Worm (Caenorhabditis elegans) whole organism, young adult: ENCODE data around the gene col-158.

Source experiments
- B0035.1 ChIP-seq: sonication (generic microtip); optimal IDR thresholded peaks from 2 replicates; lab custom pipeline; 2016; ENCODE audit warnings: missing genetic modification characterization, mild to moderate bottlenecking, missing compliant biosample characterization, missing genotype, missing genetic modification reagents
- B0336.3 ChIP-seq: fragments of 200-800 bp; sonication (Bioruptor generic); IDR thresholded peaks from 2 replicates; pipeline ENCODE4 v1.3.6; 2022; ENCODE audit warnings: missing genetic modification characterization, missing compliant biosample characterization
- C06A6.2 ChIP-seq: fragments of 200-800 bp; sonication (Bioruptor generic); conservative IDR thresholded peaks from 2 replicates; pipeline ENCODE4 v1.3.6; 2022; ENCODE audit warnings: missing genetic modification characterization, missing compliant biosample characterization
- F10E7.11 ChIP-seq: sonication (generic microtip); optimal IDR thresholded peaks from 2 replicates; lab custom pipeline; 2017; ENCODE audit warnings: mild to moderate bottlenecking, missing genetic modification characterization, moderate library complexity, missing compliant biosample characterization
- F55B11.4 ChIP-seq: sonication (generic microtip); optimal IDR thresholded peaks from 2 replicates; lab custom pipeline; 2016; ENCODE audit warnings: missing compliant biosample characterization, missing genetic modification characterization, borderline replicate concordance; ENCODE audit not compliant: insufficient read depth
- F57C9.4 ChIP-seq: sonication (generic microtip); optimal IDR thresholded peaks from 2 replicates; lab custom pipeline; 2017; ENCODE audit warnings: mild to moderate bottlenecking, missing genetic modification characterization, missing compliant biosample characterization
- K11D2.4 ChIP-seq: fragments of 200-800 bp; sonication (Bioruptor generic); IDR thresholded peaks from 2 replicates; pipeline ENCODE4 v1.3.6; 2022; ENCODE audit warnings: missing genetic modification reagents, missing genetic modification characterization, missing compliant biosample characterization
- akir-1 ChIP-seq: fragments of 200-800 bp; sonication (Bioruptor generic); optimal IDR thresholded peaks from 2 replicates; lab custom pipeline; 2018; ENCODE audit warnings: mild to moderate bottlenecking, missing genetic modification characterization, moderate library complexity, missing compliant biosample characterization
- attf-6 ChIP-seq: fragments of 200-800 bp; sonication (Bioruptor generic); IDR thresholded peaks from 2 replicates; pipeline ENCODE4 v1.3.6; 2022; ENCODE audit warnings: missing genetic modification reagents, missing genetic modification characterization, missing compliant biosample characterization
- bed-1 ChIP-seq: fragments of 200-800 bp; sonication (Bioruptor generic); IDR thresholded peaks from 2 replicates; pipeline ENCODE4 v1.3.6; 2022; ENCODE audit warnings: missing genetic modification reagents, missing genetic modification characterization, missing compliant biosample characterization
- cebp-1 ChIP-seq, 2 experiments: fragments of 200-800 bp in 1 of 2; sonication (Bioruptor generic) in 1 of 2; sonication (generic microtip) in 1 of 2; IDR thresholded peaks in 1 of 2; optimal IDR thresholded peaks in 1 of 2; 2 replicates each; pipeline versions ENCODE4 v1.3.6 to Lab custom; 2017 to 2022; ENCODE audit warnings: missing compliant biosample characterization in 2 of 2, missing genetic modification characterization in 2 of 2, mild to moderate bottlenecking in 1 of 2, missing genetic modification reagents in 1 of 2, moderate library complexity in 1 of 2
- ceh-27 ChIP-seq: fragments of 200-800 bp; sonication (Bioruptor generic); optimal IDR thresholded peaks from 2 replicates; lab custom pipeline; 2018; ENCODE audit warnings: mild to moderate bottlenecking, missing genetic modification characterization, moderate library complexity, missing compliant biosample characterization
- ets-4 ChIP-seq: fragments of 200-800 bp; sonication (Bioruptor generic); optimal IDR thresholded peaks from 2 replicates; lab custom pipeline; 2018; ENCODE audit warnings: mild to moderate bottlenecking, missing genetic modification characterization, missing compliant biosample characterization
- hrde-1 ChIP-seq: sonication (generic microtip); optimal IDR thresholded peaks from 2 replicates; lab custom pipeline; 2016; ENCODE audit warnings: missing genetic modification characterization, mild to moderate bottlenecking, missing compliant biosample characterization, moderate library complexity, missing genotype, missing genetic modification reagents, borderline replicate concordance
- let-526 ChIP-seq: fragments of 200-800 bp; sonication (Bioruptor generic); IDR thresholded peaks from 2 replicates; pipeline ENCODE4 v1.3.6; 2022; ENCODE audit warnings: missing genetic modification reagents, missing genetic modification characterization, missing compliant biosample characterization
- let-607 ChIP-seq, 2 experiments: fragments of 200-800 bp in 1 of 2; sonication (Bioruptor generic) in 1 of 2; sonication (generic microtip) in 1 of 2; optimal IDR thresholded peaks; 2 replicates each; lab custom pipeline; 2016 to 2018; ENCODE audit warnings: mild to moderate bottlenecking in 2 of 2, missing compliant biosample characterization in 2 of 2, missing genetic modification characterization in 2 of 2, moderate library complexity in 2 of 2, missing genotype in 1 of 2
- lin-26 ChIP-seq: fragments of 200-800 bp; sonication (Bioruptor generic); IDR thresholded peaks from 2 replicates; pipeline ENCODE4 v1.3.6; 2022; ENCODE audit warnings: missing genetic modification reagents, missing genetic modification characterization, missing compliant biosample characterization
- lin-54 ChIP-seq: fragments of 200-800 bp; sonication (Bioruptor generic); optimal IDR thresholded peaks from 2 replicates; lab custom pipeline; 2018; ENCODE audit warnings: mild to moderate bottlenecking, missing genetic modification characterization, missing compliant biosample characterization
- lir-1 ChIP-seq: fragments of 200-800 bp; sonication (Bioruptor generic); conservative IDR thresholded peaks from 2 replicates; pipeline ENCODE4 v1.3.6; 2022; ENCODE audit warnings: missing genetic modification reagents, missing genetic modification characterization, missing compliant biosample characterization
- madf-3 ChIP-seq: fragments of 200-800 bp; sonication (Bioruptor generic); IDR thresholded peaks from 2 replicates; pipeline ENCODE4 v1.3.6; 2022; ENCODE audit warnings: missing genetic modification reagents, missing genetic modification characterization, missing compliant biosample characterization
- mcd-1 ChIP-seq: fragments of 200-800 bp; sonication (Bioruptor generic); IDR thresholded peaks from 2 replicates; pipeline ENCODE4 v1.3.6; 2022; ENCODE audit warnings: missing genetic modification reagents, missing genetic modification characterization, missing compliant biosample characterization
- nhr-120 ChIP-seq: fragments of 200-800 bp; sonication (Bioruptor generic); IDR thresholded peaks from 2 replicates; pipeline ENCODE4 v1.3.6; 2022; ENCODE audit warnings: missing genetic modification characterization, missing compliant biosample characterization
- nhr-179 ChIP-seq: sonication (generic microtip); optimal IDR thresholded peaks from 2 replicates; lab custom pipeline; 2016; ENCODE audit warnings: mild to moderate bottlenecking, missing genetic modification characterization, missing compliant biosample characterization
- nhr-80 ChIP-seq: sonication (generic microtip); optimal IDR thresholded peaks from 2 replicates; lab custom pipeline; 2016; ENCODE audit warnings: missing genetic modification characterization, missing compliant biosample characterization
- rpc-1 ChIP-seq, 2 experiments: fragments of 150-350 bp in 1 of 2; sonication (generic microtip) in 1 of 2; optimal IDR thresholded peaks; 2 replicates each; lab custom pipeline; 2014 to 2018; ENCODE audit warnings: missing biosample characterization in 1 of 2, missing genetic modification characterization in 1 of 2, missing genetic modification reagents in 1 of 2, missing genotype in 1 of 2
- snpc-4 ChIP-seq, 5 experiments: fragments of 150-350 bp in 1 of 5; sonication (generic microtip) in 4 of 5; optimal IDR thresholded peaks; 2 replicates each; lab custom pipeline; 2014 to 2018; ENCODE audit warnings: missing genetic modification characterization in 5 of 5, missing biosample characterization in 3 of 5, antibody characterized with exemption in 2 of 5, mild to moderate bottlenecking in 2 of 5, missing compliant biosample characterization in 2 of 5, missing genotype in 2 of 5, moderate library complexity in 2 of 5, missing genetic modification reagents in 1 of 5
- somi-1 ChIP-seq: fragments of 200-800 bp; sonication (Bioruptor generic); optimal IDR thresholded peaks from 2 replicates; lab custom pipeline; 2018; ENCODE audit warnings: mild to moderate bottlenecking, missing genetic modification characterization, missing compliant biosample characterization
- tbp1 ChIP-seq: fragments of 200-800 bp; sonication (Bioruptor generic); optimal IDR thresholded peaks from 2 replicates; lab custom pipeline; 2018; ENCODE audit warnings: mild to moderate bottlenecking, missing genetic modification characterization, missing compliant biosample characterization
- tlf-1 ChIP-seq: fragments of 200-800 bp; sonication (Bioruptor generic); optimal IDR thresholded peaks from 2 replicates; lab custom pipeline; 2018; ENCODE audit warnings: mild to moderate bottlenecking, missing genetic modification characterization, missing compliant biosample characterization
- unc-130 ChIP-seq: sonication (generic microtip); optimal IDR thresholded peaks from 2 replicates; lab custom pipeline; 2016; ENCODE audit warnings: missing genetic modification reagents, missing genetic modification characterization, missing compliant biosample characterization
- ztf-18 ChIP-seq: sonication (generic microtip); optimal IDR thresholded peaks from 2 replicates; lab custom pipeline; 2016; ENCODE audit warnings: missing genotype, mild to moderate bottlenecking, missing genetic modification characterization, missing compliant biosample characterization
- ztf-22 ChIP-seq: fragments of 200-800 bp; sonication (Bioruptor generic); optimal IDR thresholded peaks from 2 replicates; lab custom pipeline; 2018; ENCODE audit warnings: mild to moderate bottlenecking, missing genetic modification characterization, moderate library complexity, missing compliant biosample characterization
- ztf-25 ChIP-seq: fragments of 200-800 bp; sonication (Bioruptor generic); IDR thresholded peaks from 2 replicates; pipeline ENCODE4 v1.3.6; 2022; ENCODE audit warnings: missing genetic modification reagents, missing genetic modification characterization, missing compliant biosample characterization
- ztf-3 ChIP-seq: fragments of 200-800 bp; sonication (Bioruptor generic); optimal IDR thresholded peaks from 2 replicates; lab custom pipeline; 2018; ENCODE audit warnings: mild to moderate bottlenecking, missing genetic modification characterization, missing compliant biosample characterization

The col-158 gene

ce11 chrV:11849408-11849807 is 20.0 kb downstream of the col-158 start:
- TF ChIP-seq cebp-1 (GFP tag; IDR thresholded peaks at IDR 0.05; lab: Robert Waterston, UW) (no peak), cebp-1 (tag; optimal IDR thresholded peaks at IDR 0.05; lab: Kevin White, UChicago) (peak; percentile 39), rpc-1 (optimal IDR thresholded peaks at IDR 0.05; lab: Kevin White, UChicago) (no peak), rpc-1 (tag; optimal IDR thresholded peaks at IDR 0.05; lab: Kevin White, UChicago) (no peak), unc-130 (GFP tag; lab: Kevin White, UChicago) (no peak), mcd-1 (no peak), tlf-1 (GFP tag; lab: Kevin White, UChicago) (no peak), snpc-4 (GFP tag; optimal IDR thresholded peaks at IDR 0.05; lab: Kevin White, UChicago) (no peak), snpc-4 (tag; optimal IDR thresholded peaks at IDR 0.05; lab: Kevin White, UChicago) (no peak), ztf-25 (no peak), tbp1 (GFP tag; lab: Kevin White, UChicago) (no peak), nhr-80 (tag; lab: Kevin White, UChicago) (peak; percentile 56)

- TF ChIP-seq let-526 (GFP tag; lab: Robert Waterston, UW): no peak
- no peak for TF ChIP-seq B0336.3 (GFP tag; lab: Robert Waterston, UW)
- TF ChIP-seq K11D2.4 (GFP tag; lab: Robert Waterston, UW): no peak
- TF ChIP-seq F57C9.4 (tag; lab: Kevin White, UChicago): no peak
- TF ChIP-seq nhr-179 (tag; lab: Kevin White, UChicago): no peak
- no peak for TF ChIP-seq ets-4 (GFP tag; lab: Kevin White, UChicago)
- no peak for TF ChIP-seq let-607 (tag; optimal IDR thresholded peaks at IDR 0.05; lab: Kevin White, UChicago)
- TF ChIP-seq ztf-18: no peak
- no peak for TF ChIP-seq lin-26 (GFP tag; lab: Robert Waterston, UW)
- no peak for TF ChIP-seq lin-54 (GFP tag; lab: Kevin White, UChicago)
- no peak for TF ChIP-seq attf-6 (GFP tag; lab: Robert Waterston, UW)
- no peak for TF ChIP-seq C06A6.2
Observed at ce11 chrV:11852305-11852704, 22.9 kb downstream of the col-158 start.

ce11 chrV:11853723-11854122 is 24.3 kb downstream of the col-158 start:
- TF ChIP-seq ceh-27 (GFP tag; lab: Kevin White, UChicago): no peak
- no peak for TF ChIP-seq cebp-1 (GFP tag; IDR thresholded peaks at IDR 0.05; lab: Robert Waterston, UW)
- TF ChIP-seq cebp-1 (tag; optimal IDR thresholded peaks at IDR 0.05; lab: Kevin White, UChicago): peak; percentile 76

ce11 chrV:11854905-11855304 is 25.5 kb downstream of the col-158 start:
- TF ChIP-seq ceh-27 (GFP tag; lab: Kevin White, UChicago): no peak
- no peak for TF ChIP-seq bed-1 (GFP tag; lab: Robert Waterston, UW)
- TF ChIP-seq F10E7.11 (tag; lab: Kevin White, UChicago): no peak
- TF ChIP-seq ztf-3 (GFP tag; lab: Kevin White, UChicago): no peak
- TF ChIP-seq F55B11.4 (tag; lab: Kevin White, UChicago): no peak
- no peak for TF ChIP-seq mcd-1
- no peak for TF ChIP-seq madf-3
- TF ChIP-seq lir-1: no peak
- no peak for TF ChIP-seq B0035.1 (tag; lab: Kevin White, UChicago)
- no peak for TF ChIP-seq ets-4 (GFP tag; lab: Kevin White, UChicago)
- no peak for TF ChIP-seq lin-26 (GFP tag; lab: Robert Waterston, UW)
- no peak for TF ChIP-seq ztf-22 (GFP tag; lab: Kevin White, UChicago)
- no peak for TF ChIP-seq nhr-120 (GFP tag; lab: Robert Waterston, UW)
- TF ChIP-seq hrde-1 (tag; lab: Kevin White, UChicago): no peak
- TF ChIP-seq akir-1 (GFP tag; lab: Kevin White, UChicago): no peak
- TF ChIP-seq somi-1 (GFP tag; lab: Kevin White, UChicago): no peak
